Fruit fly (Drosophila melanogaster): ENCODE data around the gene Sur-8.

DNA sequence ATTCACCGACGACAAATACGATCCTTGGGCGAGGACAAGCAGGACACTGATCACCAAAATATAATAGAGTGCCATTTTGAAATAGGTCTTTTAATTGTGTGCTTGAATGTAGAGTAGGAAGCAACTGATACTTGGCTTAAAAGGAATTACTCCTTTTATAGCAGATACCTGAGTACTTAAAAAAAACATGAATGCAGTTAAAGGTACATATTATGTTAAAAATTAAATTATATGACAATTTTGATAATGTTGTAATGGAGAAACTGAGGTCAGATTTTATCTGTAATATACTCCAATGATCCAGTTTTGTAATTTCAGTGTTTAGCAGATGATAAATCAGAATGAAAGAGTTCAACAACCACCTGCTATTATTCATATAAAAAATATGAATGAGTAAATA lies 19.8 kb upstream of the Sur-8 start, which contains the start of gene CG14332:
- TF ChIP-seq CG3919 (GFP tag; optimal IDR thresholded peaks at IDR 0.05) (no peak), lz (GFP tag; optimal IDR thresholded peaks at IDR 0.05) (no peak), svp (GFP tag) (no peak), fd85E (GFP tag; optimal IDR thresholded peaks at IDR 0.05) (no peak), Hr4 (GFP tag; optimal IDR thresholded peaks at IDR 0.05) (no peak), salr (GFP tag; optimal IDR thresholded peaks at IDR 0.05) (no peak), Ets21C (GFP tag; optimal IDR thresholded peaks at IDR 0.05) (no peak), CG6854 (GFP tag; optimal IDR thresholded peaks at IDR 0.05) (no peak), CG4318 (GFP tag; optimal IDR thresholded peaks at IDR 0.05) (no peak), net (GFP tag; optimal IDR thresholded peaks at IDR 0.05) (no peak), pdm3 (GFP tag; optimal IDR thresholded peaks at IDR 0.05) (no peak)

Measured in whole organism, prepupa.